Fruit fly (Drosophila melanogaster) whole organism, embryonic: ENCODE results near the gene ebi.

Source experiments
- Adf1 ChIP-seq: fragments of 200-800 bp; sonication (Bioruptor generic); IDR thresholded peaks from 2 replicates; pipeline ENCODE4 v1.3.6; 2022; ENCODE audit warnings: missing biosample characterization, missing genetic modification characterization
- CG10147 ChIP-seq: fragments of 200-800 bp; sonication (Bioruptor generic); optimal IDR thresholded peaks from 2 replicates; lab custom pipeline; 2019; ENCODE audit warnings: missing biosample characterization, mild to moderate bottlenecking, missing genetic modification characterization, moderate library complexity
- CG12942 ChIP-seq: fragments of 200-800 bp; sonication (Bioruptor generic); optimal IDR thresholded peaks from 3 replicates; lab custom pipeline; 2016; ENCODE audit warnings: missing biosample characterization, missing genetic modification characterization
- CG14014 ChIP-seq: fragments of 200-800 bp; sonication (Bioruptor generic); IDR thresholded peaks from 2 replicates; pipeline ENCODE4 v1.3.6; 2022; ENCODE audit warnings: missing biosample characterization, missing genetic modification characterization
- CG14860 ChIP-seq: fragments of 200-800 bp; sonication (Bioruptor generic); IDR thresholded peaks from 3 replicates; pipeline ENCODE4 v1.3.6; 2022; ENCODE audit warnings: missing biosample characterization, missing genetic modification characterization; ENCODE audit not compliant: partially characterized antibody
- CG15696 ChIP-seq: fragments of 200-800 bp; sonication (Bioruptor generic); optimal IDR thresholded peaks from 2 replicates; lab custom pipeline; 2019; ENCODE audit warnings: missing biosample characterization, mild to moderate bottlenecking, missing genetic modification characterization, moderate library complexity
- CG16813 ChIP-seq: fragments of 200-800 bp; sonication (Bioruptor generic); IDR thresholded peaks from 3 replicates; pipeline ENCODE4 v1.3.6; 2022; ENCODE audit warnings: missing biosample characterization, missing genetic modification characterization; ENCODE audit not compliant: partially characterized antibody
- CG17361 ChIP-seq: fragments of 200-800 bp; sonication (Bioruptor generic); IDR thresholded peaks from 3 replicates; pipeline ENCODE4 v1.3.6; 2022; ENCODE audit warnings: missing biosample characterization, missing genetic modification characterization
- CG17802 ChIP-seq: fragments of 200-800 bp; sonication (Bioruptor generic); optimal IDR thresholded peaks from 2 replicates; lab custom pipeline; 2018; ENCODE audit warnings: missing biosample characterization, mild to moderate bottlenecking, missing genetic modification characterization, moderate library complexity
- CG18262 ChIP-seq: fragments of 200-800 bp; optimal IDR thresholded peaks from 3 replicates; lab custom pipeline; 2019; ENCODE audit warnings: missing biosample characterization, mild to moderate bottlenecking, missing genetic modification characterization, moderate library complexity
- CG33557 ChIP-seq: fragments of 200-800 bp; sonication (Bioruptor generic); optimal IDR thresholded peaks from 2 replicates; lab custom pipeline; 2019; ENCODE audit warnings: missing biosample characterization, mild to moderate bottlenecking, missing genetic modification characterization, moderate library complexity
- CG4282 ChIP-seq: fragments of 200-800 bp; sonication (Bioruptor generic); optimal IDR thresholded peaks from 2 replicates; lab custom pipeline; 2016; ENCODE audit warnings: missing biosample characterization, missing genetic modification characterization
- CG6254 ChIP-seq: fragments of 200-800 bp; sonication (Bioruptor generic); optimal IDR thresholded peaks from 3 replicates; lab custom pipeline; 2017; ENCODE audit warnings: mild to moderate bottlenecking, missing biosample characterization, missing genetic modification reagents, missing genetic modification characterization
- CG6791 ChIP-seq: fragments of 200-800 bp; sonication (Bioruptor generic); IDR thresholded peaks from 3 replicates; pipeline ENCODE4 v1.3.6; 2022; ENCODE audit warnings: missing biosample characterization, missing genetic modification characterization; ENCODE audit not compliant: partially characterized antibody
- CG7928 ChIP-seq: fragments of 200-800 bp; sonication (Bioruptor generic); optimal IDR thresholded peaks from 2 replicates; lab custom pipeline; 2017; ENCODE audit warnings: missing biosample characterization, mild to moderate bottlenecking, missing genetic modification characterization
- CG7963 ChIP-seq: fragments of 200-800 bp; sonication (Bioruptor generic); IDR thresholded peaks from 3 replicates; pipeline ENCODE4 v1.3.6; 2022; ENCODE audit warnings: missing biosample characterization, missing genetic modification characterization; ENCODE audit not compliant: partially characterized antibody
- CG8290 ChIP-seq, 3 experiments: fragments of 200-800 bp; sonication (Bioruptor generic); optimal IDR thresholded peaks; 2 replicates each; lab custom pipeline; 2016 to 2019; ENCODE audit warnings: missing biosample characterization in 3 of 3, missing genetic modification characterization in 3 of 3, mild to moderate bottlenecking in 2 of 3, moderate library complexity in 1 of 3
- CG9797 ChIP-seq: fragments of 200-800 bp; sonication (Bioruptor generic); optimal IDR thresholded peaks from 3 replicates; lab custom pipeline; 2018; ENCODE audit warnings: missing biosample characterization, mild to moderate bottlenecking, missing genetic modification characterization
- D ChIP-seq, 2 experiments: fragments of 200-800 bp in 1 of 2; fragments of >200 bp in 1 of 2; sonication (Bioruptor generic) in 1 of 2; optimal IDR thresholded peaks; 2 replicates in 1 of 2; 3 replicates in 1 of 2; lab custom pipeline; 2017; ENCODE audit warnings: mild to moderate bottlenecking in 1 of 2, missing biosample characterization in 1 of 2, missing genetic modification characterization in 1 of 2, missing genetic modification reagents in 1 of 2
- D19A ChIP-seq: fragments of 200-800 bp; optimal IDR thresholded peaks from 3 replicates; lab custom pipeline; 2019; ENCODE audit warnings: missing biosample characterization, mild to moderate bottlenecking, missing genetic modification characterization, moderate library complexity
- Ets97D ChIP-seq: fragments of 200-800 bp; sonication (Bioruptor generic); optimal IDR thresholded peaks from 3 replicates; lab custom pipeline; 2016; ENCODE audit warnings: missing biosample characterization, missing genetic modification characterization
- HLH54F ChIP-seq: fragments of 200-800 bp; sonication (Bioruptor generic); optimal IDR thresholded peaks from 3 replicates; lab custom pipeline; 2016; ENCODE audit warnings: missing biosample characterization, missing genetic modification characterization
- Hmx ChIP-seq: fragments of 200-800 bp; sonication (Bioruptor generic); optimal IDR thresholded peaks from 2 replicates; lab custom pipeline; 2016; ENCODE audit warnings: missing biosample characterization, missing genetic modification characterization
- Max ChIP-seq: fragments of 200-800 bp; sonication (Bioruptor generic); optimal IDR thresholded peaks from 2 replicates; lab custom pipeline; 2016; ENCODE audit warnings: missing biosample characterization, mild to moderate bottlenecking, missing genetic modification characterization
- Myb ChIP-seq: fragments of 200-800 bp; sonication (Bioruptor generic); optimal IDR thresholded peaks from 2 replicates; lab custom pipeline; 2016; ENCODE audit warnings: missing biosample characterization, missing genetic modification characterization
- Taf1 ChIP-seq: fragments of 200-800 bp; sonication (Bioruptor generic); IDR thresholded peaks from 2 replicates; pipeline ENCODE4 v1.3.6; 2022; ENCODE audit warnings: missing biosample characterization, missing genetic modification characterization
- btn ChIP-seq: fragments of 200-800 bp; sonication (Bioruptor generic); optimal IDR thresholded peaks from 2 replicates; lab custom pipeline; 2016; ENCODE audit warnings: missing biosample characterization, missing genetic modification characterization
- cad ChIP-seq: fragments of >200 bp; optimal IDR thresholded peaks from 2 replicates; lab custom pipeline; 2017; ENCODE audit warnings: missing biosample characterization, missing genetic modification characterization
- chinmo ChIP-seq: fragments of 200-800 bp; sonication (Bioruptor generic); IDR thresholded peaks from 4 replicates; pipeline ENCODE4 v1.3.6; 2022; ENCODE audit warnings: missing biosample characterization, missing genetic modification characterization; ENCODE audit not compliant: partially characterized antibody
- ewg ChIP-seq: fragments of 200-800 bp; sonication (Bioruptor generic); optimal IDR thresholded peaks from 3 replicates; lab custom pipeline; 2017; ENCODE audit warnings: mild to moderate bottlenecking, missing biosample characterization, missing genetic modification reagents, missing genetic modification characterization
- exex ChIP-seq: fragments of 200-800 bp; sonication (Bioruptor generic); optimal IDR thresholded peaks from 4 replicates; lab custom pipeline; 2018; ENCODE audit warnings: missing biosample characterization, mild to moderate bottlenecking, missing genetic modification characterization, moderate library complexity
- fd3F ChIP-seq: fragments of 200-800 bp; sonication (Bioruptor generic); optimal IDR thresholded peaks from 2 replicates; lab custom pipeline; 2018; ENCODE audit warnings: missing biosample characterization, mild to moderate bottlenecking, missing genetic modification characterization, moderate library complexity
- gfzf ChIP-seq: fragments of 200-800 bp; sonication (Bioruptor generic); optimal IDR thresholded peaks from 2 replicates; lab custom pipeline; 2016; ENCODE audit warnings: missing biosample characterization, mild to moderate bottlenecking, missing genetic modification characterization, moderate library complexity
- gsb-n ChIP-seq: fragments of 200-800 bp; sonication (Bioruptor generic); optimal IDR thresholded peaks from 3 replicates; lab custom pipeline; 2018; ENCODE audit warnings: missing biosample characterization, mild to moderate bottlenecking, missing genetic modification characterization
- hkb ChIP-seq, 2 experiments: fragments of 200-800 bp in 1 of 2; fragments of >200 bp in 1 of 2; sonication (Bioruptor generic) in 1 of 2; IDR thresholded peaks in 1 of 2; optimal IDR thresholded peaks in 1 of 2; 2 replicates each; pipeline versions ENCODE4 v1.3.6 to Lab custom; 2017 to 2022; ENCODE audit warnings: missing biosample characterization in 1 of 2, missing genetic modification characterization in 1 of 2
- ken ChIP-seq: fragments of 200-800 bp; sonication (Bioruptor generic); IDR thresholded peaks from 3 replicates; pipeline ENCODE4 v1.3.6; 2022; ENCODE audit warnings: missing biosample characterization, missing genetic modification characterization
- lbe ChIP-seq: fragments of 200-800 bp; sonication (Bioruptor generic); optimal IDR thresholded peaks from 2 replicates; lab custom pipeline; 2016; ENCODE audit warnings: missing biosample characterization, mild to moderate bottlenecking, missing genetic modification characterization
- nom ChIP-seq: fragments of 200-800 bp; sonication (Bioruptor generic); optimal IDR thresholded peaks from 2 replicates; lab custom pipeline; 2017; ENCODE audit warnings: missing biosample characterization, missing genetic modification characterization, mild to moderate bottlenecking, moderate library complexity, missing genetic modification reagents
- otp ChIP-seq: fragments of 200-800 bp; sonication (Bioruptor generic); IDR thresholded peaks from 3 replicates; pipeline ENCODE4, ENCODE4 v1.3.6; 2022; ENCODE audit warnings: missing biosample characterization, missing genetic modification characterization
- pan ChIP-seq, 4 experiments: fragments of >200 bp in 3 of 4; fragments of 200-800 bp in 1 of 4; sonication (Bioruptor generic) in 1 of 4; optimal IDR thresholded peaks in 3 of 4; IDR thresholded peaks in 1 of 4; 2 replicates each; pipeline versions ENCODE4 v1.3.6 to Lab custom; 2017 to 2022; ENCODE audit warnings: missing biosample characterization in 2 of 4, missing genetic modification characterization in 2 of 4, mixed read lengths in 1 of 4
- ranshi ChIP-seq: fragments of 200-800 bp; sonication (Bioruptor generic); IDR thresholded peaks from 2 replicates; pipeline ENCODE4 v1.3.6; 2022; ENCODE audit warnings: missing biosample characterization, missing genetic modification characterization
- sd ChIP-seq: fragments of 200-800 bp; sonication (Bioruptor generic); optimal IDR thresholded peaks from 3 replicates; lab custom pipeline; 2018; ENCODE audit warnings: missing biosample characterization, mild to moderate bottlenecking, missing genetic modification characterization, moderate library complexity
- slou ChIP-seq: fragments of 200-800 bp; sonication (Bioruptor generic); optimal IDR thresholded peaks from 3 replicates; lab custom pipeline; 2016; ENCODE audit warnings: missing biosample characterization, missing genetic modification characterization
- sqz ChIP-seq: fragments of 200-800 bp; sonication (Bioruptor generic); optimal IDR thresholded peaks from 3 replicates; lab custom pipeline; 2018; ENCODE audit warnings: missing biosample characterization, mild to moderate bottlenecking, missing genetic modification characterization
- toy ChIP-seq: fragments of 200-800 bp; sonication (Bioruptor generic); IDR thresholded peaks from 2 replicates; pipeline ENCODE4 v1.3.6; 2022; ENCODE audit warnings: missing biosample characterization, missing genetic modification characterization
- trem ChIP-seq: fragments of 200-800 bp; optimal IDR thresholded peaks from 3 replicates; lab custom pipeline; 2019; ENCODE audit warnings: missing biosample characterization, mild to moderate bottlenecking, missing genetic modification characterization, moderate library complexity

ebi gene

dm6 chr2L:421119-421821, 6.4 kb downstream of the ebi start, which contains the start of the genes CG11885 and CG13692 (continued):
- TF ChIP-seq Max (peak; percentile 30), btn (no peak), D19A (tag; lab: Kevin White, UChicago) (peak; percentile 35), exex (tag; lab: Kevin White, UChicago) (peak; percentile 65), fd3F (peak; percentile 27), CG6791 (peak; percentile 98), ranshi (peak; percentile 30; the same call in 1 of the 2 replicates), cad (no peak), CG7928 (GFP tag; lab: Kevin White, UChicago) (peak; percentile 2), Myb (GFP tag; lab: Kevin White, UChicago) (peak; percentile 69), slou (GFP tag; lab: Kevin White, UChicago) (no peak), CG7963 (GFP tag; lab: Robert Waterston, UW) (peak; percentile 96), HLH54F (GFP tag; lab: Kevin White, UChicago) (no peak), CG9797 (peak; percentile 92), chinmo (GFP tag; lab: Robert Waterston, UW) (peak; percentile 99), hkb (optimal IDR thresholded peaks at IDR 0.05; lab: Kevin White, UChicago) (no peak), hkb (GFP tag; IDR thresholded peaks at IDR 0.05; lab: Robert Waterston, UW) (0 out of 2 replicates have a peak, but pooled peaks have one; percentile 37), CG14860 (peak; percentile 92), trem (tag; lab: Kevin White, UChicago) (peak; percentile 90), Hmx (GFP tag; lab: Kevin White, UChicago) (no peak), CG4282 (GFP tag; lab: Kevin White, UChicago) (no peak), ewg (GFP tag; lab: Kevin White, UChicago) (peak; percentile 47), CG12942 (GFP tag; lab: Kevin White, UChicago) (peak; percentile 19), CG8290 (GFP tag; optimal IDR thresholded peaks at IDR 0.05; lab: Kevin White, UChicago) (peak; percentile 93), CG8290 (tag; optimal IDR thresholded peaks at IDR 0.05; lab: Kevin White, UChicago) (peak in 1 of 2 experiments; percentile 88), gsb-n (tag; lab: Kevin White, UChicago) (peak; percentile 32), CG18262 (tag; lab: Kevin White, UChicago) (peak; percentile 40), otp (GFP tag; lab: Robert Waterston, UW) (0 out of 3 replicates have a peak, but pooled peaks have one; percentile 6), nom (GFP tag; lab: Kevin White, UChicago) (peak; percentile 34), CG10147 (GFP tag; lab: Kevin White, UChicago) (peak; percentile 30), Taf1 (no peak), CG15696 (tag; lab: Kevin White, UChicago) (peak; percentile 27), CG14014 (GFP tag; lab: Robert Waterston, UW) (0 out of 2 replicates have a peak, but pooled peaks have one; percentile 28), pan (optimal IDR thresholded peaks at IDR 0.05; lab: Kevin White, UChicago) (no peak), pan (GFP tag; optimal IDR thresholded peaks at IDR 0.05 in 1 of 2, IDR thresholded peaks at IDR 0.05 in 1 of 2) (peak in 1 of 2 experiments; percentile 36), CG33557 (GFP tag; lab: Kevin White, UChicago) (no peak), lbe (GFP tag; lab: Kevin White, UChicago) (peak; percentile 38), sd (tag; lab: Kevin White, UChicago) (peak; percentile 74), CG17802 (tag; lab: Kevin White, UChicago) (peak; percentile 24), Ets97D (GFP tag; lab: Kevin White, UChicago) (peak; percentile 94), ken (GFP tag; lab: Robert Waterston, UW) (peak; percentile 51; the same call in 2 of the 3 replicates), CG17361 (GFP tag; lab: Robert Waterston, UW) (peak; percentile 35; the same call in 1 of the 3 replicates), gfzf (peak; percentile 79), D (optimal IDR thresholded peaks at IDR 0.05; lab: Kevin White, UChicago) (peak; percentile 76), D (GFP tag; optimal IDR thresholded peaks at IDR 0.05; lab: Kevin White, UChicago) (no peak), CG6254 (GFP tag; lab: Kevin White, UChicago) (peak; percentile 20), Adf1 (GFP tag; lab: Robert Waterston, UW) (no peak), sqz (GFP tag; lab: Kevin White, UChicago) (peak; percentile 81), toy (GFP tag; lab: Robert Waterston, UW) (no peak), CG16813 (peak; percentile 97)
